Worm (Caenorhabditis elegans): Measurements from ENCODE around the gene C53B7.2.
"Not testable (repeated sequence)": the region's sequence is repeated elsewhere in the genome, so short reads cannot be mapped to it uniquely, and the experiment has no call there.

The C53B7.2 gene

DNA sequence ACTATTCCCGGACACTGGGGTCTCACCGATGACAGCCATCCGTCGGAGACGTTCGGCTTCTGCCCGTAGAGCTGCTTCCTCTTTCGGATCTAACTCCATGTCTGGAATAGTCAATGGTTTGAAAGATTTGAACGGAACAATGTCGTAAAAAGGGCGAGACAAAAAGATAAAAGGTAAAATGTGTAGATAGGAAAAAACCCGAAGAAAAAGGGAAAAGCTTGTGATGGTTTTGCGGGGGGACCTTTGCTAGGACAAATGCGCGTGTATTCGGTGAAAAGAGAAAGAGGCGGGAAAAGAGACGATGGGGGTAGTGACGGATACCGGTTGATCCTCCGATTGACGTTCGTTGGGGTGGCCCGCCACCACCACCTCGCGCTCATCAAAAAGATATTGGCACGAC, 31.4 kb downstream of the C53B7.2 start, which contains the start of gene col-173 (continued):
- TF ChIP-seq madf-8 (GFP tag; conservative IDR thresholded peaks at IDR 0.05) = no peak

DNA sequence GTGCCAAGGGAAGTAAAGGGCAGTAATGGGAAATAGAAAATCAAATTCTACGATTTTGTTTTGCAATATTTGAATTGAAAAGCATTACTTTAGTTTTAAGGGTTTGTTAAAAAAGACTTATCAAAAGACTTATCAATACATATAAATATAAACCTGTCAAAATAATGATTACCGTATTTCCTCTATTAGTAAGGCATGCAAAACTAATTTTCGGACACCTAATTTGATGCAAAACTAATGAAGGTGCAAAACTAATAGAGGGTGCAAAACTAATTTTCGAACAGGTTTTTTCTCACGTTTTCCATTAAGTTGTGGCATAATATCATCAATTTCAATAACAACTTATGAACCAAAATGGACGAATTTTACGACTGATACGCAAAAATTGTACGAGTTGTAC, 35.8 kb downstream of the C53B7.2 start, which contains the start of gene F41C6.6:
F41C6.6 (minus strand) TSS at position 101 of the 400 bp plus-strand sequence.
- not testable (repeated sequence) for TF ChIP-seq lin-40 (tag; optimal IDR thresholded peaks at IDR 0.05); B0261.1 (tag; optimal IDR thresholded peaks at IDR 0.05); nfya-2 (GFP tag; IDR thresholded peaks at IDR 0.05)

DNA sequence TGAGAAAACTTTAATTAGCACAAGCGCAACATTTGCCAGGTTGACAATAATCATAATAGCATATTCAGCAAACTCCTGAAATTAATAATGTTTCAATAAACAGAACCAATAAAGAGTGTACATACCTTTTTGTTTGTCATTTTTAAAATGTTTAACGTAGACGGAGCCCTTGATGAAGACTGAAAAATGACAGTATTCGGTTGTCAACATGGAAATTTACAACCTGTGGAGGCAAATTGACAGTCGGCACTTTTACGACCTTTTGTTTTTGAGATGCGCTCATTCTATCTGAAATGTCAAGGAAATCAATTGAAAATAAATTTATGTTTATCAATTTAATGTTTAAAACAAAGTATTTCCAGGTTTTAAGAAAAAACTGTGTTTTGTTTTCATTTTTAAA, 38.4 kb downstream of the C53B7.2 start:
- TF ChIP-seq sea-2 (GFP tag; IDR thresholded peaks at IDR 0.05) = no peak
- no peak for TF ChIP-seq ceh-40 (GFP tag; IDR thresholded peaks at IDR 0.05)
- no peak for TF ChIP-seq ceh-91 (GFP tag; IDR thresholded peaks at IDR 0.05)
- TF ChIP-seq unc-62 (GFP tag; optimal IDR thresholded peaks at IDR 0.05) = no peak
- no peak for TF ChIP-seq fkh-3 (tag; optimal IDR thresholded peaks at IDR 0.05)
- TF ChIP-seq ztf-3 (GFP tag; optimal IDR thresholded peaks at IDR 0.05) = no peak
- TF ChIP-seq F52B5.7 (tag; optimal IDR thresholded peaks at IDR 0.05) = no peak
- no peak for TF ChIP-seq xnd-1 (tag; optimal IDR thresholded peaks at IDR 0.05)

DNA sequence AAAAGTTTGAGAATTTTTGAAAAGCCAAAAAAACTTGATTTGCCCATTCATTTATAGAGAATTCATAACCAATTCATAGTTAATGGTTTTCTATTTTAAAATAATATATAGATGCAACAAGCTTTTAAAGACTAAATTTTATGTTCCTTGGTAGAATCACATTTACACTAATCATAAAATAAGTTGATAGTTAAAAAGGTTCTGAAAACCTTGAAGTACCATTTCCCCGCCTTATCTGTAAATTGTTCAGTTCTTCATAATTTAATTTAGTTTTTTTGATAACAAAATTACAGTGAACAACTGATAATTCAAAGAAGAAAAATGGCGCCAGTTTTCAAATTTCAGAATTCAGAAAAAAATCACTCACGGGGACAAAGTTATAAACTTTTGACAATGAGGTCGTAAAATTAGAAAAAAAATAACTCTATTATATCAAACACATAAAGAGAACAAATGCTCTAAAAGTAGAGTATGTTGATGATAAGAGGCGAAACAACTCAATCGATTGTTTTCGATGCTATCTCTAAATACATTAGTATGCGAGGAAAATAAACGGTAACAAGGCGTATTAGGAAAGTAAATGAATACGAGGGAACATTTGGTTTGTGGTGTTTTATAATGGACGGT, 39.3 kb downstream of the C53B7.2 start, which contains the start of gene F41C6.7:
F41C6.7 (minus strand) TSS at position 51 of the 627 bp plus-strand sequence.
- no peak for TF ChIP-seq somi-1 (GFP tag; optimal IDR thresholded peaks at IDR 0.05)
- peak; percentile 40 for TF ChIP-seq nhr-80 (tag; optimal IDR thresholded peaks at IDR 0.05)
- TF ChIP-seq hmg-20 (GFP tag; IDR thresholded peaks at IDR 0.05) = no peak

DNA sequence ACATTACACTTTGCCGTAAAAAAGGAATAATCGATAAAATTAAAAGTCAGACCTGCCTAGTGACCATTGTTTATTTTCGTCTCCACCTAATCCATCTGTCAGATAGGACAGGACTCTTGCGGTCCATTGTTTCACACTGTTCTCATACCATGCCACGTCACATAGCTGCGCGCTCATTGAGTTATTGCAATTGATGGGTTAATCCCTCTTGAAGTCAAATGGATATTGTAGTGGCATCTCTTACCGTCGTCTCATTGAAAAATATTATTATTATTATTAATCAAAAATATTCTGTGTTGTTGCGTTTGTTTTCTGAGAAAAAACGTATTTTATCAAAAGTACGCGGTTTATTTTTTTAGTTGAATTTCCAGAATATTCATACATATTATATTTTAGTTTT, 42.2 kb downstream of the C53B7.2 start:
- no peak for TF ChIP-seq ceh-58 (GFP tag; IDR thresholded peaks at IDR 0.05)

DNA sequence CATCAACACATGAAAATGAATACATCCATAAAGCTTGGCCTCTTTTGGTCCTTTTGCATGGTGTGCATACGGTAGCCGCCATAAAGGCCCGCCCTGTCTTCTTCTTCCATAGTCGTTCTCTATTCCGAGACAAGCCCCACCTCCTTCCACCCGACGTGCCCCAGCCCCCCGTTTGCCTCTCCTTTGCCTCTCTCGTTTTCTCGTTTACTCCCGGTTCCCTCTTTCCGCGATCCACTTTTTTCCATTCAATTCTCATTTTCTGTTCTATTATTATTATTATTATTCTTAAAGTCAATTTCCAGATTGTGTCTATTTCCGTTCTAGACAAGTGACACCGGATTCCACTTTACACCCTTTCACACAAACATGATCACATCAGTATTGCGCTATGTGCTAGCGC, 43.3 kb downstream of the C53B7.2 start, which contains the start of gene unc-6:
unc-6 (plus strand) TSS at position 301 of the 400 bp plus-strand sequence.
- TF ChIP-seq mxl-1 (tag; optimal IDR thresholded peaks at IDR 0.05) (no peak), F22D6.2 (tag; optimal IDR thresholded peaks at IDR 0.05) (no peak), ZK185.1 (tag; optimal IDR thresholded peaks at IDR 0.05; ENCODE audit: poor library complexity, severe bottlenecking) (no peak), hsf-1 (GFP tag; IDR thresholded peaks at IDR 0.05) (no peak), F57A8.1 (GFP tag; optimal IDR thresholded peaks at IDR 0.05) (no peak), ztf-25 (GFP tag; IDR thresholded peaks at IDR 0.05) (no peak), Y53G8AR.9 (GFP tag; conservative IDR thresholded peaks at IDR 0.05) (no peak), F37B4.10 (GFP tag; IDR thresholded peaks at IDR 0.05) (no peak), T26A5.8 (tag; optimal IDR thresholded peaks at IDR 0.05) (no peak), B0019.2 (GFP tag; conservative IDR thresholded peaks at IDR 0.05) (no peak), F52B5.7 (tag; optimal IDR thresholded peaks at IDR 0.05) (no peak), ztf-6 (GFP tag; IDR thresholded peaks at IDR 0.05) (no peak)

DNA sequence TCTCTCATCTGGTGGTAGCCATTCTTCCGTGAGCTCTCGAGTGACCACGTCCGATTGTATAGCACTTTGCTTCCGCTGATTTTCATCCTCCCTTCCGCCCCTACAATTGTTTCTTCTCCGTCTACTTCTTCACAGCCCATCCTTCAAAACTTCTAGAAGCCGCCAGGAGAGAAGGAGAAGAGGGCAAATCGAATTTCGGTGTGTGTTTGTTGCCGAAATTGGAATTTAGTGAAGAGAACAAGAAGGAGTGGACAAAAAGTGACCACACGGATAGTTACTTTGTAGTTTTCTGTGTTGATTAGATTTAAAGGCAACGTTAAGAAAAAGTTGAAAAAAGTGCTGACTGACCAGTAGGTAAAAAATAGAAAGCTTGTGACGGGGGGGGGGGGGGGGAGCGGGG, 47.0 kb downstream of the C53B7.2 start:
- TF ChIP-seq ceh-58 (GFP tag; IDR thresholded peaks at IDR 0.05) (no peak), aptf-2 (GFP tag; conservative IDR thresholded peaks at IDR 0.05) (no peak), ztf-22 (GFP tag; optimal IDR thresholded peaks at IDR 0.05) (no peak), let-607 (tag; optimal IDR thresholded peaks at IDR 0.05) (no peak), dox-1 (GFP tag; IDR thresholded peaks at IDR 0.05) (no peak), lir-1 (GFP tag; conservative IDR thresholded peaks at IDR 0.05) (no peak), F49E8.2 (tag; optimal IDR thresholded peaks at IDR 0.05; ENCODE audit: insufficient read depth) (no peak), C17E4.6 (GFP tag; IDR thresholded peaks at IDR 0.05) (no peak), nhr-120 (GFP tag; IDR thresholded peaks at IDR 0.05) (no peak), cebp-1 (GFP tag; IDR thresholded peaks at IDR 0.05) (no peak), cebp-1 (tag; optimal IDR thresholded peaks at IDR 0.05) (no peak), Y95B8A.8 (GFP tag; IDR thresholded peaks at IDR 0.05) (no peak), nhr-90 (tag; optimal IDR thresholded peaks at IDR 0.05) (no peak), nfya-2 (GFP tag; IDR thresholded peaks at IDR 0.05) (no peak), mxl-1 (tag; optimal IDR thresholded peaks at IDR 0.05) (no peak)
